Fruit fly (Drosophila melanogaster) whole organism, adult: ENCODE data around the gene NPFR.

Experiments used
- CG33017 ChIP-seq: fragments of 200-800 bp; sonication (Bioruptor generic); optimal IDR thresholded peaks from 2 replicates; lab custom pipeline; 2018; ENCODE audit warnings: missing biosample characterization, mild to moderate bottlenecking, missing genetic modification characterization, moderate library complexity
- kay ChIP-seq: fragments of 200-800 bp; sonication (Bioruptor generic); peaks from one replicate; lab custom pipeline; 2016; ENCODE audit warnings: missing biosample characterization, missing genetic modification characterization, borderline replicate concordance
- ovo ChIP-seq: fragments of 200-800 bp; sonication (Bioruptor generic); optimal IDR thresholded peaks from 2 replicates; lab custom pipeline; 2016; ENCODE audit warnings: missing biosample characterization, missing genetic modification characterization

dm6 chr3R:6229055-6229841 is 42.1 kb downstream of the NPFR start:
- TF ChIP-seq ovo (GFP tag; lab: Kevin White, UChicago): no peak
- no peak for TF ChIP-seq kay (GFP tag; lab: Kevin White, UChicago)
- TF ChIP-seq CG33017: no peak
